Fruit fly (Drosophila melanogaster): ENCODE measurements around the gene Blos2.

dm6 chr3L:11084557-11085231, 23.3 kb downstream of the Blos2 start:
- peak; percentile 96 for TF ChIP-seq CG3726 (GFP tag; IDR thresholded peaks at IDR 0.05)
- peak; percentile 74 for TF ChIP-seq Gsc (GFP tag; IDR thresholded peaks at IDR 0.05)
- no peak for TF ChIP-seq Lpt (GFP tag; optimal IDR thresholded peaks at IDR 0.05)
- TF ChIP-seq Hand (GFP tag; optimal IDR thresholded peaks at IDR 0.05) = peak; percentile 85
- peak; percentile 91 for TF ChIP-seq CG7745 (tag; optimal IDR thresholded peaks at IDR 0.05)
- peak; percentile 97 for TF ChIP-seq CG34422 (GFP tag; IDR thresholded peaks at IDR 0.05)
- peak; percentile 89 for TF ChIP-seq CG6683 (GFP tag; optimal IDR thresholded peaks at IDR 0.05)
